Worm (Caenorhabditis elegans) whole organism, L4 larva: ENCODE results near the gene inf-1.
A peak's percentile ranks its signal among the peaks of the same experiment; 100 is the strongest.

Source experiments
- F37D6.2 ChIP-seq: sonication (generic microtip); optimal IDR thresholded peaks from 2 replicates; lab custom pipeline; 2016; ENCODE audit warnings: mild to moderate bottlenecking, missing genetic modification characterization, missing compliant biosample characterization
- F44E2.7 ChIP-seq: fragments of 200-800 bp; sonication (Bioruptor generic); IDR thresholded peaks from 2 replicates; pipeline ENCODE4 v2.1.2; 2022; ENCODE audit warnings: missing genetic modification characterization, missing compliant biosample characterization
- F49E8.2 ChIP-seq: sonication (generic microtip); optimal IDR thresholded peaks from 2 replicates; lab custom pipeline; 2016; ENCODE audit warnings: missing compliant biosample characterization, mild to moderate bottlenecking, missing genetic modification characterization, borderline replicate concordance
- T20F7.1 ChIP-seq: fragments of 200-800 bp; sonication (Bioruptor generic); optimal IDR thresholded peaks from 2 replicates; lab custom pipeline; 2018; ENCODE audit warnings: mild to moderate bottlenecking, missing genetic modification characterization, missing compliant biosample characterization
- T26A8.4 ChIP-seq: fragments of 200-800 bp; sonication (Bioruptor generic); IDR thresholded peaks from 2 replicates; pipeline ENCODE4 v1.3.6; 2022; ENCODE audit warnings: missing genetic modification characterization, missing compliant biosample characterization
- Y5F2A.4 ChIP-seq: fragments of 200-800 bp; sonication (Bioruptor generic); optimal IDR thresholded peaks from 2 replicates; lab custom pipeline; 2018; ENCODE audit warnings: mild to moderate bottlenecking, missing genetic modification characterization, missing compliant biosample characterization
- Y75B8A.6 ChIP-seq: fragments of 200-800 bp; sonication (Bioruptor generic); IDR thresholded peaks from 2 replicates; pipeline ENCODE4 v1.3.6; 2022; ENCODE audit warnings: missing genetic modification reagents, missing genetic modification characterization, missing compliant biosample characterization
- ZK337.2 ChIP-seq: fragments of 200-800 bp; sonication (Bioruptor generic); IDR thresholded peaks from 2 replicates; pipeline ENCODE4 v1.3.6; 2022; ENCODE audit warnings: missing genetic modification reagents, missing genetic modification characterization, missing compliant biosample characterization
- aha-1 ChIP-seq: fragments of 150-350 bp; peaks from one replicate; lab custom pipeline; 2014; ENCODE audit warnings: missing biosample characterization, missing genetic modification characterization
- aly-2 ChIP-seq: sonication (generic microtip); optimal IDR thresholded peaks from 2 replicates; lab custom pipeline; 2018; ENCODE audit warnings: missing biosample characterization, missing genetic modification characterization
- ama-1 ChIP-seq: fragments of 150-350 bp; optimal IDR thresholded peaks from 2 replicates; lab custom pipeline; 2014; ENCODE audit warnings: inconsistent platforms, mixed read lengths
- arid-1 ChIP-seq: fragments of 200-800 bp; sonication (Bioruptor generic); conservative IDR thresholded peaks from 2 replicates; pipeline ENCODE4 v1.3.6; 2022; ENCODE audit warnings: missing genetic modification reagents, missing genetic modification characterization, missing compliant biosample characterization
- ceh-20 ChIP-seq: fragments of 200-800 bp; sonication (Bioruptor generic); IDR thresholded peaks from 2 replicates; pipeline ENCODE4 v1.3.6; 2022; ENCODE audit warnings: missing genetic modification reagents, missing genetic modification characterization, missing compliant biosample characterization
- daf-12 ChIP-seq: fragments of 150-350 bp; optimal IDR thresholded peaks from 2 replicates; lab custom pipeline; 2014; ENCODE audit warnings: missing biosample characterization, missing genetic modification reagents, missing genetic modification characterization
- daf-8 ChIP-seq: fragments of 200-800 bp; sonication (Bioruptor generic); IDR thresholded peaks from 2 replicates; pipeline ENCODE4 v1.3.6; 2022; ENCODE audit warnings: missing genetic modification characterization, missing compliant biosample characterization
- dmd-6 ChIP-seq: fragments of 200-800 bp; sonication (Bioruptor generic); IDR thresholded peaks from 2 replicates; pipeline ENCODE4 v1.3.6; 2022; ENCODE audit warnings: missing genetic modification reagents, missing genetic modification characterization, missing compliant biosample characterization
- dmd-8 ChIP-seq: fragments of 200-800 bp; sonication (Bioruptor generic); IDR thresholded peaks from 2 replicates; pipeline ENCODE4 v1.3.6; 2022; ENCODE audit warnings: missing genetic modification characterization, missing compliant biosample characterization
- dpl-1 ChIP-seq: fragments of 150-350 bp; optimal IDR thresholded peaks from 2 replicates; lab custom pipeline; 2014; ENCODE audit warnings: missing biosample characterization, missing genetic modification reagents, missing genetic modification characterization
- egl-27 ChIP-seq: sonication (generic microtip); optimal IDR thresholded peaks from 3 replicates; lab custom pipeline; 2017; ENCODE audit warnings: missing biosample characterization, missing genetic modification reagents, missing genetic modification characterization
- fkh-10 ChIP-seq: fragments of 150-350 bp; optimal IDR thresholded peaks from 2 replicates; lab custom pipeline; 2014; ENCODE audit warnings: missing biosample characterization, missing genetic modification reagents, missing genetic modification characterization
- fos-1 ChIP-seq: fragments of 150-350 bp; optimal IDR thresholded peaks from 2 replicates; lab custom pipeline; 2014; ENCODE audit warnings: missing biosample characterization, missing genetic modification characterization
- gei-8 ChIP-seq: fragments of 200-800 bp; sonication (Bioruptor generic); optimal IDR thresholded peaks from 2 replicates; lab custom pipeline; 2018; ENCODE audit warnings: mild to moderate bottlenecking, missing genetic modification characterization, missing compliant biosample characterization
- hif-1 ChIP-seq, 2 experiments: sonication (generic microtip); optimal IDR thresholded peaks; 2 replicates each; lab custom pipeline; 2016 to 2017; ENCODE audit warnings: missing compliant biosample characterization in 2 of 2, missing genetic modification characterization in 2 of 2, missing genetic modification reagents in 2 of 2, missing genotype in 2 of 2, mild to moderate bottlenecking in 1 of 2
- hlh-30 ChIP-seq: sonication (generic microtip); optimal IDR thresholded peaks from 2 replicates; lab custom pipeline; 2017; ENCODE audit warnings: antibody characterized with exemption, mild to moderate bottlenecking, missing genetic modification characterization, missing compliant biosample characterization; ENCODE audit not compliant: insufficient read depth
- hmg-1.1 ChIP-seq: fragments of 200-800 bp; sonication (Bioruptor generic); IDR thresholded peaks from 2 replicates; pipeline ENCODE4 v1.3.6; 2022; ENCODE audit warnings: missing genetic modification reagents, missing genetic modification characterization, missing compliant biosample characterization
- lim-7 ChIP-seq: fragments of 200-800 bp; sonication (Bioruptor generic); IDR thresholded peaks from 2 replicates; pipeline ENCODE4 v1.3.6; 2022; ENCODE audit warnings: missing genetic modification characterization, missing compliant biosample characterization
- lin-1 ChIP-seq: fragments of 200-800 bp; sonication (Bioruptor generic); IDR thresholded peaks from 2 replicates; pipeline ENCODE4 v1.3.6; 2022; ENCODE audit warnings: missing genetic modification reagents, missing genetic modification characterization, missing compliant biosample characterization
- lin-38 ChIP-seq: fragments of 200-800 bp; sonication (Bioruptor generic); IDR thresholded peaks from 2 replicates; pipeline ENCODE4 v1.3.6; 2022; ENCODE audit warnings: missing genetic modification reagents, missing genetic modification characterization, missing compliant biosample characterization
- lin-39 ChIP-seq: fragments of 150-350 bp; optimal IDR thresholded peaks from 2 replicates; lab custom pipeline; 2014; ENCODE audit warnings: missing biosample characterization, missing genetic modification reagents, missing genetic modification characterization
- lir-3 ChIP-seq: sonication (generic microtip); optimal IDR thresholded peaks from 2 replicates; lab custom pipeline; 2016; ENCODE audit warnings: mild to moderate bottlenecking, missing genetic modification characterization, missing compliant biosample characterization
- madf-5 ChIP-seq, 2 experiments: fragments of 200-800 bp; sonication (Bioruptor generic); IDR thresholded peaks; 2 replicates each; pipeline ENCODE4 v1.3.6; 2022; ENCODE audit warnings: missing compliant biosample characterization in 2 of 2, missing genetic modification characterization in 2 of 2
- mdt-29 ChIP-seq: fragments of 200-800 bp; sonication (Bioruptor generic); IDR thresholded peaks from 2 replicates; pipeline ENCODE4 v1.3.6; 2022; ENCODE audit warnings: missing genetic modification reagents, missing genetic modification characterization, missing compliant biosample characterization
- nhr-10 ChIP-seq: fragments of 150-350 bp; optimal IDR thresholded peaks from 2 replicates; lab custom pipeline; 2014; ENCODE audit warnings: missing biosample characterization, missing genetic modification characterization
- nhr-11 ChIP-seq: fragments of 150-350 bp; optimal IDR thresholded peaks from 2 replicates; lab custom pipeline; 2014; ENCODE audit warnings: missing biosample characterization, missing genetic modification characterization
- nhr-41 ChIP-seq: fragments of 200-800 bp; sonication (Bioruptor generic); IDR thresholded peaks from 2 replicates; pipeline ENCODE4 v1.3.6; 2022; ENCODE audit warnings: missing genetic modification reagents, missing genetic modification characterization, missing compliant biosample characterization
- nhr-48 ChIP-seq: sonication (generic microtip); optimal IDR thresholded peaks from 2 replicates; lab custom pipeline; 2016; ENCODE audit warnings: mild to moderate bottlenecking, missing genetic modification characterization, missing compliant biosample characterization
- nhr-6 ChIP-seq: fragments of 150-350 bp; optimal IDR thresholded peaks from 2 replicates; lab custom pipeline; 2014; ENCODE audit warnings: missing biosample characterization, missing genetic modification characterization
- php-3 ChIP-seq: fragments of 200-800 bp; sonication (Bioruptor generic); IDR thresholded peaks from 2 replicates; pipeline ENCODE4 v1.3.6; 2022; ENCODE audit warnings: missing genetic modification reagents, missing genetic modification characterization, missing compliant biosample characterization
- pqm-1 ChIP-seq: sonication (generic microtip); optimal IDR thresholded peaks from 2 replicates; lab custom pipeline; 2017; ENCODE audit warnings: missing biosample characterization, missing genetic modification characterization
- saeg-2 ChIP-seq: fragments of 200-800 bp; sonication (Bioruptor generic); IDR thresholded peaks from 2 replicates; pipeline ENCODE4 v1.3.6; 2022; ENCODE audit warnings: missing genetic modification reagents, missing genetic modification characterization, missing compliant biosample characterization
- skn-1 ChIP-seq: fragments of 150-350 bp; optimal IDR thresholded peaks from 2 replicates; lab custom pipeline; 2014; ENCODE audit warnings: missing biosample characterization, missing genetic modification characterization
- snpc-1.2 ChIP-seq: fragments of 200-800 bp; sonication (Bioruptor generic); IDR thresholded peaks from 2 replicates; pipeline ENCODE4 v1.3.6; 2022; ENCODE audit warnings: missing genetic modification reagents, missing genetic modification characterization, missing compliant biosample characterization
- snpc-4 ChIP-seq: fragments of 150-350 bp; optimal IDR thresholded peaks from 2 replicates; lab custom pipeline; 2014; ENCODE audit warnings: missing biosample characterization, missing genetic modification characterization
- spr-1 ChIP-seq: sonication (generic microtip); optimal IDR thresholded peaks from 2 replicates; lab custom pipeline; 2016; ENCODE audit warnings: mild to moderate bottlenecking, missing genetic modification characterization, missing compliant biosample characterization
- tag-97 ChIP-seq: fragments of 200-800 bp; sonication (Bioruptor generic); IDR thresholded peaks from 2 replicates; pipeline ENCODE4 v1.3.6; 2022; ENCODE audit warnings: missing genetic modification characterization, missing compliant biosample characterization
- tra-1 ChIP-seq: fragments of 200-800 bp; sonication (Bioruptor generic); IDR thresholded peaks from 2 replicates; pipeline ENCODE4 v1.3.6; 2022; ENCODE audit warnings: missing genetic modification reagents, missing genetic modification characterization, missing compliant biosample characterization
- unc-62 ChIP-seq, 3 experiments: fragments of 150-350 bp in 1 of 3; sonication (generic microtip); optimal IDR thresholded peaks in 2 of 3; peaks in 1 of 3; 1 replicate in 1 of 3; 2 replicates in 2 of 3; lab custom pipeline; 2014 to 2017; ENCODE audit warnings: missing biosample characterization in 3 of 3, missing genetic modification characterization in 3 of 3, missing genetic modification reagents in 3 of 3, missing genotype in 1 of 3
- zfp-2 ChIP-seq: sonication (generic microtip); optimal IDR thresholded peaks from 2 replicates; lab custom pipeline; 2016; ENCODE audit warnings: mild to moderate bottlenecking, missing genetic modification characterization, missing compliant biosample characterization
- zip-11 ChIP-seq: fragments of 200-800 bp; sonication (Bioruptor generic); IDR thresholded peaks from 2 replicates; pipeline ENCODE4 v1.3.6; 2022; ENCODE audit warnings: missing genetic modification characterization, missing compliant biosample characterization
- ztf-7 ChIP-seq: fragments of 150-350 bp; optimal IDR thresholded peaks from 2 replicates; lab custom pipeline; 2014; ENCODE audit warnings: missing biosample characterization, missing genetic modification characterization

Gene inf-1

ce11 chrIII:6885889-6886288, 44.0 kb upstream of the inf-1 start:
- TF ChIP-seq unc-62 (GFP tag; optimal IDR thresholded peaks at IDR 0.05 in 1 of 2; lab: Kevin White, UChicago) = peak in 1 of 2 experiments; percentile 98
- TF ChIP-seq unc-62 (tag; optimal IDR thresholded peaks at IDR 0.05; lab: Kevin White, UChicago) = no peak
- peak; percentile 1 for TF ChIP-seq aha-1
- no peak for TF ChIP-seq hif-1 (tag; optimal IDR thresholded peaks at IDR 0.05; lab: Kevin White, UChicago)
- no peak for TF ChIP-seq ama-1
- TF ChIP-seq T26A8.4 (GFP tag; lab: Robert Waterston, UW) = no peak

- TF ChIP-seq tag-97 (GFP tag; lab: Robert Waterston, UW) (no peak), lin-1 (GFP tag; lab: Robert Waterston, UW) (peak; percentile 62), lin-38 (GFP tag; lab: Robert Waterston, UW) (peak; percentile 87), snpc-1.2 (peak; percentile 79), saeg-2 (GFP tag; lab: Robert Waterston, UW) (0 out of 2 replicates have a peak, but pooled peaks have one; percentile 22), daf-12 (no peak), ztf-7 (tag; lab: Kevin White, UChicago) (peak; percentile 51), nhr-48 (tag; lab: Kevin White, UChicago) (peak; percentile 5), tra-1 (GFP tag; lab: Robert Waterston, UW) (peak; percentile 92), pqm-1 (tag; lab: Kevin White, UChicago) (no peak), F44E2.7 (GFP tag; lab: Robert Waterston, UW) (peak; percentile 75; the same call in 1 of the 2 replicates), ceh-20 (GFP tag; lab: Robert Waterston, UW) (no peak; the same call in none of the 2 replicates), hlh-30 (tag; lab: Kevin White, UChicago) (peak; percentile 64), dmd-8 (GFP tag; lab: Robert Waterston, UW) (peak; percentile 95), hmg-1.1 (peak; percentile 86), nhr-10 (no peak), dpl-1 (GFP tag; lab: Kevin White, UChicago) (peak; percentile 50), lir-3 (tag; lab: Kevin White, UChicago) (peak; percentile 49), T20F7.1 (peak; percentile 51), php-3 (peak; percentile 65; the same call in 1 of the 2 replicates), ZK337.2 (GFP tag; lab: Robert Waterston, UW) (0 out of 2 replicates have a peak, but pooled peaks have one; percentile 58), lim-7 (GFP tag; lab: Robert Waterston, UW) (peak; percentile 96), spr-1 (tag; lab: Kevin White, UChicago) (peak; percentile 33), arid-1 (peak; percentile 84), nhr-6 (tag; lab: Kevin White, UChicago) (peak; percentile 49), skn-1 (tag; lab: Kevin White, UChicago) (no peak), F49E8.2 (tag; lab: Kevin White, UChicago) (peak; percentile 66), Y5F2A.4 (GFP tag; lab: Kevin White, UChicago) (peak; percentile 48), daf-8 (GFP tag; lab: Robert Waterston, UW) (no peak), nhr-41 (GFP tag; lab: Robert Waterston, UW) (peak; percentile 91), gei-8 (GFP tag; lab: Kevin White, UChicago) (peak; percentile 38), snpc-4 (tag; lab: Kevin White, UChicago) (peak; percentile 29), zip-11 (GFP tag; lab: Robert Waterston, UW) (0 out of 2 replicates have a peak, but pooled peaks have one; percentile 42), nhr-11 (tag; lab: Kevin White, UChicago) (peak; percentile 1), madf-5 (GFP tag; IDR thresholded peaks at IDR 0.05; lab: Robert Waterston, UW) (0 out of 4 replicates have a peak, but pooled peaks have one; percentile 43 to 69), Y75B8A.6 (GFP tag; lab: Robert Waterston, UW) (no peak), egl-27 (no peak), mdt-29 (GFP tag; lab: Robert Waterston, UW) (peak; percentile 66; the same call in 1 of the 2 replicates), fkh-10 (GFP tag; lab: Kevin White, UChicago) (no peak), aly-2 (tag; lab: Kevin White, UChicago) (no peak), fos-1 (tag; lab: Kevin White, UChicago) (no peak), dmd-6 (peak; percentile 65), F37D6.2 (tag; lab: Kevin White, UChicago) (no peak), zfp-2 (tag; lab: Kevin White, UChicago) (peak; percentile 1), lin-39 (tag; lab: Kevin White, UChicago) (no peak)
Observed at ce11 chrIII:6887574-6887973, 42.4 kb upstream of the inf-1 start.
